Worm (Caenorhabditis elegans): ENCODE measurements around the gene C16A3.6.

The C16A3.6 gene

ce11 chrIII:6382987-6383602 lies 4.1 kb downstream of the C16A3.6 start, which contains the start of gene let-716:
Gene let-716, plus strand, starts transcription at chrIII:6383552.
- TF ChIP-seq elt-3 (tag; optimal IDR thresholded peaks at IDR 0.05) = no peak
- TF ChIP-seq lin-15B (tag; optimal IDR thresholded peaks at IDR 0.05) = peak; percentile 24
- TF ChIP-seq nhr-23 (tag; optimal IDR thresholded peaks at IDR 0.05) = peak; percentile 22
- no peak for TF ChIP-seq nhr-237 (tag; optimal IDR thresholded peaks at IDR 0.05)
- no peak for TF ChIP-seq pha-4 (tag; optimal IDR thresholded peaks at IDR 0.05)
- peak; percentile 7 for TF ChIP-seq elt-2 (tag; optimal IDR thresholded peaks at IDR 0.05)
- no peak for TF ChIP-seq tbx-2 (tag; optimal IDR thresholded peaks at IDR 0.05)
- no peak for TF ChIP-seq ceh-82 (tag; optimal IDR thresholded peaks at IDR 0.05)
- TF ChIP-seq ceh-9 (tag; optimal IDR thresholded peaks at IDR 0.05) = no peak
- TF ChIP-seq unc-39 (tag; optimal IDR thresholded peaks at IDR 0.05) = no peak

ce11 chrIII:6389533-6389932 lies 10.5 kb downstream of the C16A3.6 start, which contains the start of gene C16A3.2:
Gene C16A3.2, plus strand, starts transcription at chrIII:6389833.
- TF ChIP-seq ceh-9 (tag; optimal IDR thresholded peaks at IDR 0.05) = no peak
- no peak for TF ChIP-seq lsy-12 (tag; optimal IDR thresholded peaks at IDR 0.05)
- TF ChIP-seq nhr-67 (tag; optimal IDR thresholded peaks at IDR 0.05) = no peak
- no peak for TF ChIP-seq unc-39 (tag; optimal IDR thresholded peaks at IDR 0.05)
- TF ChIP-seq ZK546.5 (tag; optimal IDR thresholded peaks at IDR 0.05) = no peak
- TF ChIP-seq nhr-11 (tag; optimal IDR thresholded peaks at IDR 0.05) = no peak
- TF ChIP-seq ztf-11 (tag; optimal IDR thresholded peaks at IDR 0.05) = no peak
- no peak for TF ChIP-seq fkh-10 (GFP tag; optimal IDR thresholded peaks at IDR 0.05)
- no peak for TF ChIP-seq unc-62 (GFP tag; optimal IDR thresholded peaks at IDR 0.05)
- no peak for TF ChIP-seq aly-2 (tag; optimal IDR thresholded peaks at IDR 0.05)
- no peak for TF ChIP-seq daf-12 (tag; optimal IDR thresholded peaks at IDR 0.05)
- TF ChIP-seq egl-5 (tag; optimal IDR thresholded peaks at IDR 0.05) = no peak
- no peak for TF ChIP-seq lin-15B (tag; optimal IDR thresholded peaks at IDR 0.05)
- TF ChIP-seq R02D3.7 (tag; optimal IDR thresholded peaks at IDR 0.05) = no peak
- no peak for TF ChIP-seq nhr-237 (tag; optimal IDR thresholded peaks at IDR 0.05)
- no peak for TF ChIP-seq nhr-76 (tag; optimal IDR thresholded peaks at IDR 0.05)
- TF ChIP-seq nhr-77 (tag; optimal IDR thresholded peaks at IDR 0.05) = no peak
- no peak for TF ChIP-seq fkh-2 (tag; optimal IDR thresholded peaks at IDR 0.05)
- no peak for TF ChIP-seq elt-3 (tag; optimal IDR thresholded peaks at IDR 0.05)
- no peak for TF ChIP-seq nhr-28 (tag; optimal IDR thresholded peaks at IDR 0.05)

ce11 chrIII:6390644-6391043 lies 11.6 kb downstream of the C16A3.6 start, which contains the start of gene smrc-1:
Gene smrc-1, plus strand, starts transcription at chrIII:6390944.
- TF ChIP-seq ztf-11 (tag; optimal IDR thresholded peaks at IDR 0.05) (no peak), jun-1 (tag; optimal IDR thresholded peaks at IDR 0.05) (no peak), mml-1 (tag; optimal IDR thresholded peaks at IDR 0.05) (no peak), egl-27 (tag; optimal IDR thresholded peaks at IDR 0.05) (no peak), unc-62 (GFP tag; optimal IDR thresholded peaks at IDR 0.05) (no peak), nhr-76 (tag; optimal IDR thresholded peaks at IDR 0.05) (no peak)

- TF ChIP-seq nhr-77 (tag; optimal IDR thresholded peaks at IDR 0.05) = no peak
- no peak for TF ChIP-seq aly-2 (tag; optimal IDR thresholded peaks at IDR 0.05)
- no peak for TF ChIP-seq nhr-28 (tag; optimal IDR thresholded peaks at IDR 0.05)
- TF ChIP-seq daf-12 (tag; optimal IDR thresholded peaks at IDR 0.05) = no peak
- no peak for TF ChIP-seq tbx-2 (tag; optimal IDR thresholded peaks at IDR 0.05)
- TF ChIP-seq nhr-12 (tag; optimal IDR thresholded peaks at IDR 0.05) = no peak
- TF ChIP-seq ceh-28 (tag; optimal IDR thresholded peaks at IDR 0.05) = no peak
- TF ChIP-seq unc-62 (GFP tag; optimal IDR thresholded peaks at IDR 0.05) = no peak
- no peak for TF ChIP-seq nhr-237 (tag; optimal IDR thresholded peaks at IDR 0.05)
- no peak for TF ChIP-seq hmg-11 (tag; optimal IDR thresholded peaks at IDR 0.05)
- TF ChIP-seq R02D3.7 (tag; optimal IDR thresholded peaks at IDR 0.05) = no peak
- no peak for TF ChIP-seq elt-1 (tag; optimal IDR thresholded peaks at IDR 0.05)
- TF ChIP-seq nhr-25 (tag; optimal IDR thresholded peaks at IDR 0.05) = no peak
- no peak for TF ChIP-seq eor-1 (tag; optimal IDR thresholded peaks at IDR 0.05)
- no peak for TF ChIP-seq ceh-82 (tag; optimal IDR thresholded peaks at IDR 0.05)
- TF ChIP-seq nhr-23 (tag; optimal IDR thresholded peaks at IDR 0.05) = no peak
- no peak for TF ChIP-seq elt-3 (tag; optimal IDR thresholded peaks at IDR 0.05)
Observed at ce11 chrIII:6395706-6396232, 16.8 kb downstream of the C16A3.6 start, which contains the start of gene oatr-1. Gene oatr-1, minus strand, starts transcription at chrIII:6396182.
